Fruit fly (Drosophila melanogaster): ENCODE measurements around the gene Rai1.

DNA sequence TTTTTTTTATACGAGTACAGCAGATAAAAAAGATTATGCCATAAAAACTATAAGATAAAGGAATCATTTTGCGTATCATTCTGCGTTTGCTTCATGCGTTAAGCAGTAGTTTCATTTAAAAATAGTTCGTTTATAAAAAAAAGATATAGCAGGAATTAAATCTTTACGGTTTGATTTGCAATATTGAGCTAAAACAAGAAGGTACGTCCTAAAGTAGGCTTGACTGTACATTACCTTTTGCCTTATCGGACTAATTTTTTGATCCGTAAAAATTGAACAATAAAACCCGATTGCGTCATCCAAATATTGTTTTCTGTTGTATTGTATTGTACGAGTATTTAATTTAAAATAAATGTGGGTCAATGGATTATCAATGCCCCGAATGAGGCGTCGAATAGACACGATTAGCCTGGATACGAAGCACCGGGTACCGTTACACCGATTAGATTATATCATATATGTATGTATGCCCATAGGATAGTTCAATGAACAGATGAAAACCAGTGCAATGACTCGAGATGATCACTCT is 33.7 kb upstream of the Rai1 start:
- TF ChIP-seq Sin3A (optimal IDR thresholded peaks at IDR 0.05) (no peak), Myc (optimal IDR thresholded peaks at IDR 0.05) (no peak), insv (optimal IDR thresholded peaks at IDR 0.05) (no peak), psq (optimal IDR thresholded peaks at IDR 0.05) (no peak), ttk (optimal IDR thresholded peaks at IDR 0.05) (no peak), h (optimal IDR thresholded peaks at IDR 0.05) (no peak)

All from Kc167 (cell line).